Fruit fly (Drosophila melanogaster) whole organism, adult: ENCODE measurements around the gene CG34181.

ENCODE experiments used
- CG11617 ChIP-seq: fragments of 200-800 bp; sonication (Bioruptor generic); optimal IDR thresholded peaks from 2 replicates; lab custom pipeline; 2017; ENCODE audit warnings: mild to moderate bottlenecking, missing biosample characterization, missing genetic modification reagents, missing genetic modification characterization
- CG12768 ChIP-seq: fragments of 200-800 bp; sonication (Bioruptor generic); optimal IDR thresholded peaks from 2 replicates; lab custom pipeline; 2017; ENCODE audit warnings: missing biosample characterization, missing genetic modification characterization, mild to moderate bottlenecking, moderate library complexity, missing genetic modification reagents
- CG14711 ChIP-seq: fragments of 200-800 bp; sonication (Bioruptor generic); optimal IDR thresholded peaks from 2 replicates; lab custom pipeline; 2018; ENCODE audit warnings: missing biosample characterization, mild to moderate bottlenecking, missing genetic modification characterization, moderate library complexity
- CG1620 ChIP-seq: fragments of 200-800 bp; sonication (Bioruptor generic); optimal IDR thresholded peaks from 2 replicates; lab custom pipeline; 2016; ENCODE audit warnings: missing biosample characterization, missing genetic modification characterization
- CG33017 ChIP-seq: fragments of 200-800 bp; sonication (Bioruptor generic); optimal IDR thresholded peaks from 2 replicates; lab custom pipeline; 2018; ENCODE audit warnings: missing biosample characterization, mild to moderate bottlenecking, missing genetic modification characterization, moderate library complexity
- CG5204 ChIP-seq: fragments of 200-800 bp; sonication (Bioruptor generic); optimal IDR thresholded peaks from 2 replicates; lab custom pipeline; 2016; ENCODE audit warnings: missing biosample characterization, missing genetic modification characterization
- CG7045 ChIP-seq: fragments of 200-800 bp; sonication (Bioruptor generic); optimal IDR thresholded peaks from 2 replicates; lab custom pipeline; 2017; ENCODE audit warnings: missing biosample characterization, mild to moderate bottlenecking, missing genetic modification characterization
- CG7101 ChIP-seq: fragments of 200-800 bp; sonication (Bioruptor generic); optimal IDR thresholded peaks from 2 replicates; lab custom pipeline; 2018; ENCODE audit warnings: missing biosample characterization, mild to moderate bottlenecking, missing genetic modification characterization, moderate library complexity
- Clk ChIP-seq: fragments of 200-800 bp; sonication (Bioruptor generic); optimal IDR thresholded peaks from 2 replicates; lab custom pipeline; 2017; ENCODE audit warnings: missing biosample characterization, missing genetic modification characterization
- Crg-1 ChIP-seq: fragments of 200-800 bp; sonication (Bioruptor generic); optimal IDR thresholded peaks from 2 replicates; lab custom pipeline; 2016; ENCODE audit warnings: missing biosample characterization, missing genetic modification characterization
- Hr96 ChIP-seq: fragments of 200-800 bp; sonication (Bioruptor generic); optimal IDR thresholded peaks from 2 replicates; lab custom pipeline; 2016; ENCODE audit warnings: missing biosample characterization, missing genetic modification characterization
- Mnt ChIP-seq: fragments of 200-800 bp; sonication (Bioruptor generic); optimal IDR thresholded peaks from 2 replicates; lab custom pipeline; 2016; ENCODE audit warnings: missing biosample characterization, mild to moderate bottlenecking, missing genetic modification characterization
- bab1 ChIP-seq: fragments of 200-800 bp; sonication (Bioruptor generic); optimal IDR thresholded peaks from 3 replicates; lab custom pipeline; 2019; ENCODE audit warnings: missing biosample characterization, mild to moderate bottlenecking, missing genetic modification characterization, moderate library complexity
- cic ChIP-seq: fragments of 200-800 bp; sonication (Bioruptor generic); optimal IDR thresholded peaks from 2 replicates; lab custom pipeline; 2017; ENCODE audit warnings: missing biosample characterization, mild to moderate bottlenecking, missing genetic modification characterization, moderate library complexity
- cnc ChIP-seq, 2 experiments: fragments of >200 bp; optimal IDR thresholded peaks; 2 replicates each; lab custom pipeline; 2017
- kay ChIP-seq: fragments of 200-800 bp; sonication (Bioruptor generic); peaks from one replicate; lab custom pipeline; 2016; ENCODE audit warnings: missing biosample characterization, missing genetic modification characterization, borderline replicate concordance
- ovo ChIP-seq: fragments of 200-800 bp; sonication (Bioruptor generic); optimal IDR thresholded peaks from 2 replicates; lab custom pipeline; 2016; ENCODE audit warnings: missing biosample characterization, missing genetic modification characterization
- pad ChIP-seq: fragments of 200-800 bp; sonication (Bioruptor generic); optimal IDR thresholded peaks from 3 replicates; lab custom pipeline; 2017; ENCODE audit warnings: missing biosample characterization, missing genetic modification characterization, mild to moderate bottlenecking, moderate library complexity, missing genetic modification reagents
- tj ChIP-seq: fragments of 200-800 bp; sonication (Bioruptor generic); optimal IDR thresholded peaks from 3 replicates; lab custom pipeline; 2017; ENCODE audit warnings: missing biosample characterization, mild to moderate bottlenecking, missing genetic modification characterization, moderate library complexity
- toe ChIP-seq: fragments of 200-800 bp; sonication (Bioruptor generic); optimal IDR thresholded peaks from 2 replicates; lab custom pipeline; 2016; ENCODE audit warnings: missing biosample characterization, missing genetic modification characterization

The CG34181 gene

DNA sequence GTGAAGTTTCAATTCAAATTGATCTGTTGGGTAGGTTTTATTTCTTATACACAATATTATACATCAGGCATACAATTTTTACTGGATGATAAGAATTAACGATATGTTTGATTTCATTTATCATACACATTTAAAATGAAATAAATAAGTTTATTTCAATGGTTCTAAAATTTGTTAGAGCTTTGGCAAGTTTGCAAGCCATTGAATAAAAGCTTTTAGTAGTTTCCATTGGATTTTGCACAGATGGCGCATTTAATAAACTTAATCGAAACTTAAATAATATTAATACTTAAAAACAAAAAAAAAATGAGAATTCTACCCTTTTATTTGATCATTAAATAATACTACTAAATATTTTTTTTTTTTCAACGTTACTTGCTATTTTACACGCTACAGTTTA, 25.5 kb upstream of the CG34181 start:
- TF ChIP-seq ovo (no peak), Mnt (no peak), cnc (optimal IDR thresholded peaks at IDR 0.05; lab: Kevin White, UChicago) (no peak), CG14711 (tag; lab: Kevin White, UChicago) (no peak), tj (GFP tag; lab: Kevin White, UChicago) (no peak), Clk (GFP tag; lab: Kevin White, UChicago) (no peak), Hr96 (GFP tag; lab: Kevin White, UChicago) (no peak)

dm6 chr2L:9342532-9342931, 24.9 kb upstream of the CG34181 start, which contains the start of gene CG3748:
CG3748 (plus strand) TSS chr2L:9342832.
- TF ChIP-seq pad (no peak), ovo (no peak), CG1620 (GFP tag; lab: Kevin White, UChicago) (no peak)

- TF ChIP-seq ovo (no peak), tj (GFP tag; lab: Kevin White, UChicago) (no peak), cnc (optimal IDR thresholded peaks at IDR 0.05; lab: Kevin White, UChicago) (no peak), cic (no peak), Crg-1 (GFP tag; lab: Kevin White, UChicago) (no peak), bab1 (GFP tag; lab: Kevin White, UChicago) (no peak), CG11617 (GFP tag; lab: Kevin White, UChicago) (no peak), Clk (GFP tag; lab: Kevin White, UChicago) (no peak), CG33017 (tag; lab: Kevin White, UChicago) (no peak), CG7045 (GFP tag; lab: Kevin White, UChicago) (no peak)
These were observed 18.2 kb upstream of the CG34181 start, which contains the start of gene CG43350 for dm6 chr2L:9349246-9349645. CG43350 (plus strand) TSS chr2L:9349546.

DNA sequence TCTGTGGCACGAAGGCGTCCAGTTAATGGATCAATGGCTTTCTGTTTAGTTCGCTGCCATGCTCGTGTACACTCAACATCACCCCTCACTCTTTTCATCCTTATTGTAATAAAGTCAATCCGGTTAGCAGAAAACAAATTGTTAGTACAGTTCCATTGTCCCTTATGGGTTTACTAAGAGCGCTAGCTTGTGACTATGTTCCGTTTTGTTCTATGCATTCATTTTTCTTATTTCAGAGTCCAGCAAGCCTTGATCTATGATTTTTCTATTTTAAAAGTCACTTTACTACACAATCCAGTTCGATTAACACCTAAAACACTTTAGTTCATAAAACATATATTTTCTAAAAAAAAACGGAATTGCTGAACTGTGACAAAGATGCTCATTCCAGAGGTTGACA, 17.3 kb upstream of the CG34181 start, which contains the start of gene CG13110:
CG13110 (plus strand) TSS at position 301 of the 400 bp plus-strand sequence.
- TF ChIP-seq Clk (GFP tag; lab: Kevin White, UChicago) (no peak), CG7045 (GFP tag; lab: Kevin White, UChicago) (no peak), cnc (optimal IDR thresholded peaks at IDR 0.05; lab: Kevin White, UChicago) (no peak), CG12768 (GFP tag; lab: Kevin White, UChicago) (no peak), Mnt (no peak), kay (no peak)

DNA sequence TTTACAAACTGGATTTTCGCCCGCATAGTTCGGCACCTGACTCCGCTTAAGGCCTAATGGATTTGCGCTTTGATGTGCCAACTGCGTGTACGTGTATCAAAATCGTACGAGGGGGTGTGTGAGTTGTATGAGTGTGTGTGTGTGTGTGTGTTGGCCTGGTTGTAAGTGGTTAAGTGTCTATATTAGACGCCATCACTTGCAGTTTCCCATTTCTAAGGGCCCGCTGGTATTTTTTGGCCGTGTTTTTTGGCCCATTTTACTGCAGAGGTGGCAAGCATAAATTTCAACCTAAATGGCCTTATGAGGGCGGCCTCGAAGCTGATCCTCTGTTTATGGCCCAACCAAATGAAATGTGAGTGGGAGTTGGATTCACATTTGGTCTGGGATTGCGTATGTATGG, 2.3 kb downstream of the CG34181 start:
- no peak for TF ChIP-seq CG7101 (tag; lab: Kevin White, UChicago)
- no peak for TF ChIP-seq CG33017 (tag; lab: Kevin White, UChicago)
- no peak for TF ChIP-seq bab1 (GFP tag; lab: Kevin White, UChicago)
- TF ChIP-seq CG5204 (GFP tag; lab: Kevin White, UChicago): no peak
- TF ChIP-seq cnc (optimal IDR thresholded peaks at IDR 0.05; lab: Kevin White, UChicago): no peak
- no peak for TF ChIP-seq pad
- TF ChIP-seq CG1620 (GFP tag; lab: Kevin White, UChicago): no peak

DNA sequence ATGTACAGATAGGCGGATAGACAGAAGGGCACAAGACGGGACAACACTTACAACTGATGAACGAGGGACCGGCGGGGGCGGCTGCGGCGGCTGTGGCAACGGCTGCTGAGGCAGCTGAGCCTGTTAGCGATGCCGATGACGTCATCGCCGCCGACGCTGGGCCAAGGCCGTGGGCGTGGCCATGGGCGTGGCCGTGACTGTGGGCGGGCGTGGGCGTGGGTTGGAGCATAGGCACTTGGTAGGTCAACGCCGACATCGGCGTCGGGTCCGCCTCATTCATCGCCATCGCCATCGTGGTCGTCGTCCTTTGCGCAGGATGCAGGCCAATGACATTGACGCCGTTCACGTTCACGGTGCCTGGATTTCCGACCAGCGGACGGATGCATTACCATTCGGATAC, 10.3 kb downstream of the CG34181 start:
- TF ChIP-seq CG14711 (tag; lab: Kevin White, UChicago): no peak
- TF ChIP-seq CG33017 (tag; lab: Kevin White, UChicago): no peak
- TF ChIP-seq CG12768 (GFP tag; lab: Kevin White, UChicago): no peak
- no peak for TF ChIP-seq Hr96 (GFP tag; lab: Kevin White, UChicago)
- TF ChIP-seq CG1620 (GFP tag; lab: Kevin White, UChicago): no peak
- no peak for TF ChIP-seq CG7101 (tag; lab: Kevin White, UChicago)
- no peak for TF ChIP-seq bab1 (GFP tag; lab: Kevin White, UChicago)
- no peak for TF ChIP-seq Crg-1 (GFP tag; lab: Kevin White, UChicago)
- TF ChIP-seq CG7045 (GFP tag; lab: Kevin White, UChicago): no peak
- TF ChIP-seq cnc (optimal IDR thresholded peaks at IDR 0.05; lab: Kevin White, UChicago): no peak
- TF ChIP-seq Clk (GFP tag; lab: Kevin White, UChicago): no peak
- TF ChIP-seq CG11617 (GFP tag; lab: Kevin White, UChicago): no peak
- no peak for TF ChIP-seq tj (GFP tag; lab: Kevin White, UChicago)

- no peak for TF ChIP-seq CG14711 (tag; lab: Kevin White, UChicago)
- no peak for TF ChIP-seq ovo
- no peak for TF ChIP-seq toe (GFP tag; lab: Kevin White, UChicago)
- no peak for TF ChIP-seq CG1620 (GFP tag; lab: Kevin White, UChicago)
- no peak for TF ChIP-seq cnc (optimal IDR thresholded peaks at IDR 0.05; lab: Kevin White, UChicago)
- peak; percentile 20 for TF ChIP-seq kay
- TF ChIP-seq bab1 (GFP tag; lab: Kevin White, UChicago): no peak
- no peak for TF ChIP-seq CG7045 (GFP tag; lab: Kevin White, UChicago)
- TF ChIP-seq pad: peak; percentile 98
- no peak for TF ChIP-seq Clk (GFP tag; lab: Kevin White, UChicago)
- no peak for TF ChIP-seq Mnt
- TF ChIP-seq CG33017 (tag; lab: Kevin White, UChicago): no peak
These were observed 18.8 kb downstream of the CG34181 start for dm6 chr2L:9386270-9386669.
